Fruit fly (Drosophila melanogaster): ENCODE results near the gene bma.

DNA sequence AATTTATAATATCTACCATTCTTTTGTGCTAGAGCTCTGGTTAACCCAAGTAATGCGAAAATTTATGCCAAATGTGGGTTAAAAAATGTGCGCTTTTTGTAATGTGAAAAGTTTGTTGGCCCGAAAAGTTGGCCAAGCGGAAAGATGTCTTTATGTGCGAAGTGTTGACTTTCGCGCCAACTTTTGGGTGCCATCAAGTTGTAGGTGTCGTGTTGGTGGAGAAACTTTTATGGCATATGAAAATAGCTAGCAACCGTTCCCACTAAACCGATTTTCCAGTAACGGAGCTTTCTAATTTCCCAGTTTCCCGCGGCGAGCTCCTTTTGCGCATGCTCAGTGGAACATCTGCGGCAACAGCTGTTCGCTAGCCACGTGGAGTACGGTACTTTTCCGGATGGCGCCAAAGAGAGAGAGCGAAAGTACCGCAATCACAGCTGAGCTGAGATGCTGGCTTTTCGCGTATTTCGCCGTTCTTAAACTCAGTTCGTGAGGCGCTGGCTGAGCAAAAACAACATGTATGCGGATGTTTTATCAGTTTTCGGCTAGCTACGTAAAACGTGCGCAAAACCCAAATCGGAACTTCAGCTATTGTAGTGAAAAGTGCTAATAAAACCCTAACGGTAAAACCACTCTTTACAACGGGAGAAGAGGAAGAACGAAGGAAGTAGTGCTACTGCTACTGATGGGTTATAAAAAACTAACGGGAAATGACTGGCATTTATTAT lies 66.4 kb downstream of the bma start, which contains the start of gene dpr6:
- TF ChIP-seq ttk (optimal IDR thresholded peaks at IDR 0.05) (no peak), insv (optimal IDR thresholded peaks at IDR 0.05) (no peak), Sin3A (optimal IDR thresholded peaks at IDR 0.05) (no peak), psq (optimal IDR thresholded peaks at IDR 0.05) (no peak), h (optimal IDR thresholded peaks at IDR 0.05) (no peak), Myc (optimal IDR thresholded peaks at IDR 0.05) (no peak)

Measured in Kc167 (cell line).